Worm (Caenorhabditis elegans) whole organism, L4 larva: ENCODE measurements around the gene krr-1.

Experiments used
- Y48G9A.11 ChIP-seq: fragments of 200-800 bp; sonication (Bioruptor generic); IDR thresholded peaks from 2 replicates; pipeline ENCODE4 v1.3.6; 2022; ENCODE audit warnings: missing genetic modification reagents, missing genetic modification characterization, missing compliant biosample characterization
- Y5F2A.4 ChIP-seq: fragments of 200-800 bp; sonication (Bioruptor generic); optimal IDR thresholded peaks from 2 replicates; lab custom pipeline; 2018; ENCODE audit warnings: mild to moderate bottlenecking, missing genetic modification characterization, missing compliant biosample characterization
- Y75B8A.6 ChIP-seq: fragments of 200-800 bp; sonication (Bioruptor generic); IDR thresholded peaks from 2 replicates; pipeline ENCODE4 v1.3.6; 2022; ENCODE audit warnings: missing genetic modification reagents, missing genetic modification characterization, missing compliant biosample characterization
- ZK337.2 ChIP-seq: fragments of 200-800 bp; sonication (Bioruptor generic); IDR thresholded peaks from 2 replicates; pipeline ENCODE4 v1.3.6; 2022; ENCODE audit warnings: missing genetic modification reagents, missing genetic modification characterization, missing compliant biosample characterization
- aha-1 ChIP-seq: fragments of 150-350 bp; peaks from one replicate; lab custom pipeline; 2014; ENCODE audit warnings: missing biosample characterization, missing genetic modification characterization
- aly-2 ChIP-seq: sonication (generic microtip); optimal IDR thresholded peaks from 2 replicates; lab custom pipeline; 2018; ENCODE audit warnings: missing biosample characterization, missing genetic modification characterization
- attf-4 ChIP-seq: sonication (generic microtip); optimal IDR thresholded peaks from 3 replicates; lab custom pipeline; 2017; ENCODE audit warnings: missing biosample characterization, missing genetic modification characterization
- ceh-82 ChIP-seq: sonication (generic microtip); optimal IDR thresholded peaks from 2 replicates; lab custom pipeline; 2017; ENCODE audit warnings: missing biosample characterization, missing genetic modification characterization
- ces-1 ChIP-seq: fragments of 150-350 bp; sonication (generic microtip); optimal IDR thresholded peaks from 4 replicates; lab custom pipeline; 2014; ENCODE audit warnings: missing biosample characterization, missing genetic modification reagents, missing genetic modification characterization
- cey-2 ChIP-seq: sonication (generic microtip); optimal IDR thresholded peaks from 3 replicates; lab custom pipeline; 2017; ENCODE audit warnings: missing genetic modification characterization, mild to moderate bottlenecking, missing compliant biosample characterization, antibody characterized with exemption, borderline replicate concordance; ENCODE audit not compliant: insufficient read depth
- dmd-9 ChIP-seq: fragments of 200-800 bp; sonication (Bioruptor generic); IDR thresholded peaks from 2 replicates; pipeline ENCODE4 v1.3.6; 2022; ENCODE audit warnings: missing genetic modification reagents, missing genetic modification characterization, missing compliant biosample characterization
- egl-27 ChIP-seq: sonication (generic microtip); optimal IDR thresholded peaks from 3 replicates; lab custom pipeline; 2017; ENCODE audit warnings: missing biosample characterization, missing genetic modification reagents, missing genetic modification characterization
- fkh-10 ChIP-seq: fragments of 150-350 bp; optimal IDR thresholded peaks from 2 replicates; lab custom pipeline; 2014; ENCODE audit warnings: missing biosample characterization, missing genetic modification reagents, missing genetic modification characterization
- fos-1 ChIP-seq: fragments of 150-350 bp; optimal IDR thresholded peaks from 2 replicates; lab custom pipeline; 2014; ENCODE audit warnings: missing biosample characterization, missing genetic modification characterization
- hif-1 ChIP-seq, 2 experiments: sonication (generic microtip); optimal IDR thresholded peaks; 2 replicates each; lab custom pipeline; 2016 to 2017; ENCODE audit warnings: missing compliant biosample characterization in 2 of 2, missing genetic modification characterization in 2 of 2, missing genetic modification reagents in 2 of 2, missing genotype in 2 of 2, mild to moderate bottlenecking in 1 of 2
- hlh-30 ChIP-seq: sonication (generic microtip); optimal IDR thresholded peaks from 2 replicates; lab custom pipeline; 2017; ENCODE audit warnings: antibody characterized with exemption, mild to moderate bottlenecking, missing genetic modification characterization, missing compliant biosample characterization; ENCODE audit not compliant: insufficient read depth
- jun-1 ChIP-seq: fragments of 150-350 bp; optimal IDR thresholded peaks from 2 replicates; lab custom pipeline; 2014; ENCODE audit warnings: missing biosample characterization, missing genetic modification reagents, missing genetic modification characterization
- mdl-1 ChIP-seq, 2 experiments: fragments of 150-350 bp in 1 of 2; sonication (generic microtip) in 1 of 2; optimal IDR thresholded peaks; 2 replicates each; lab custom pipeline; 2014 to 2017; ENCODE audit warnings: missing biosample characterization in 2 of 2, missing genetic modification characterization in 2 of 2
- mdt-29 ChIP-seq: fragments of 200-800 bp; sonication (Bioruptor generic); IDR thresholded peaks from 2 replicates; pipeline ENCODE4 v1.3.6; 2022; ENCODE audit warnings: missing genetic modification reagents, missing genetic modification characterization, missing compliant biosample characterization
- nhr-10 ChIP-seq: fragments of 150-350 bp; optimal IDR thresholded peaks from 2 replicates; lab custom pipeline; 2014; ENCODE audit warnings: missing biosample characterization, missing genetic modification characterization
- nhr-102 ChIP-seq: sonication (generic microtip); optimal IDR thresholded peaks from 2 replicates; lab custom pipeline; 2016; ENCODE audit warnings: mild to moderate bottlenecking, missing genetic modification characterization, moderate library complexity, missing compliant biosample characterization
- nhr-25 ChIP-seq: sonication (generic microtip); optimal IDR thresholded peaks from 2 replicates; lab custom pipeline; 2017; ENCODE audit warnings: missing genetic modification characterization, mild to moderate bottlenecking, missing compliant biosample characterization, antibody characterized with exemption, moderate library complexity, borderline replicate concordance; ENCODE audit not compliant: insufficient read depth
- nhr-28 ChIP-seq: fragments of 150-350 bp; optimal IDR thresholded peaks from 2 replicates; lab custom pipeline; 2014; ENCODE audit warnings: missing biosample characterization, missing genetic modification characterization
- nhr-48 ChIP-seq: sonication (generic microtip); optimal IDR thresholded peaks from 2 replicates; lab custom pipeline; 2016; ENCODE audit warnings: mild to moderate bottlenecking, missing genetic modification characterization, missing compliant biosample characterization
- php-3 ChIP-seq: fragments of 200-800 bp; sonication (Bioruptor generic); IDR thresholded peaks from 2 replicates; pipeline ENCODE4 v1.3.6; 2022; ENCODE audit warnings: missing genetic modification reagents, missing genetic modification characterization, missing compliant biosample characterization
- rbr-2 ChIP-seq: sonication (generic microtip); optimal IDR thresholded peaks from 2 replicates; lab custom pipeline; 2016; ENCODE audit warnings: missing genotype, missing genetic modification characterization, missing compliant biosample characterization
- spr-1 ChIP-seq: sonication (generic microtip); optimal IDR thresholded peaks from 2 replicates; lab custom pipeline; 2016; ENCODE audit warnings: mild to moderate bottlenecking, missing genetic modification characterization, missing compliant biosample characterization
- spr-3 ChIP-seq: fragments of 200-800 bp; sonication (Bioruptor generic); optimal IDR thresholded peaks from 2 replicates; lab custom pipeline; 2018; ENCODE audit warnings: mild to moderate bottlenecking, missing genetic modification characterization, missing compliant biosample characterization
- unc-62 ChIP-seq, 3 experiments: fragments of 150-350 bp in 1 of 3; sonication (generic microtip); optimal IDR thresholded peaks in 2 of 3; peaks in 1 of 3; 1 replicate in 1 of 3; 2 replicates in 2 of 3; lab custom pipeline; 2014 to 2017; ENCODE audit warnings: missing biosample characterization in 3 of 3, missing genetic modification characterization in 3 of 3, missing genetic modification reagents in 3 of 3, missing genotype in 1 of 3
- zag-1 ChIP-seq: fragments of 150-350 bp; optimal IDR thresholded peaks from 2 replicates; lab custom pipeline; 2014; ENCODE audit warnings: missing biosample characterization, missing genetic modification characterization
- zfp-2 ChIP-seq: sonication (generic microtip); optimal IDR thresholded peaks from 2 replicates; lab custom pipeline; 2016; ENCODE audit warnings: mild to moderate bottlenecking, missing genetic modification characterization, missing compliant biosample characterization

Gene krr-1

DNA sequence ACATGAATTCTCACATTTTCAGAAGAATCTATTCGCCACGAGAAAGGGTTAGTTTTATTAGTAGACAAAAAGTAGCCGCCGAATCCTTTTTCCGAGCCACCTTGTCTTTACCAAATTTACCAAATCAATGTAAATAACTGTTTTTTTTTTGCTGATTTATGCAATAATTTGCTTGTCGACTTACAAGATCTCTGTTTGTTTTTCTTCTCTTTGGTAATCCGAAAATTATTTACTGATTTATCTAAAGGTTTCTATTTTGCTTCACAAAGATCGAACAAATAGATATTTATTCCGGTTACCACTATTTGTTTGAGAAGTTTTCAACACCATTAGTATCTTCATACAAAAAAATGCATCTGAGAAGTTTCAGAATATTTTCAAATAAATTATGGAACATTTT is 35.0 kb downstream of the krr-1 start, which contains the start of gene C13A2.7:
Gene C13A2.7 (plus strand): TSS at position 301 of the 400 bp plus-strand sequence.
- TF ChIP-seq ces-1 (GFP tag; lab: Kevin White, UChicago) (no peak), ceh-82 (tag; lab: Kevin White, UChicago) (no peak)

- no peak for TF ChIP-seq zfp-2
- no peak for TF ChIP-seq Y48G9A.11 (GFP tag; lab: Robert Waterston, UW)
- no peak for TF ChIP-seq fos-1 (tag; lab: Kevin White, UChicago)
- TF ChIP-seq Y75B8A.6 (GFP tag; lab: Robert Waterston, UW), result no peak
- no peak for TF ChIP-seq mdt-29 (GFP tag; lab: Robert Waterston, UW)
- no peak for TF ChIP-seq php-3
- TF ChIP-seq unc-62 (GFP tag; optimal IDR thresholded peaks at IDR 0.05 in 1 of 2; lab: Kevin White, UChicago), result no peak
- no peak for TF ChIP-seq unc-62 (tag; optimal IDR thresholded peaks at IDR 0.05; lab: Kevin White, UChicago)
- TF ChIP-seq attf-4 (tag; lab: Kevin White, UChicago), result no peak
- no peak for TF ChIP-seq ces-1 (GFP tag; lab: Kevin White, UChicago)
- TF ChIP-seq nhr-25 (tag; lab: Kevin White, UChicago), result no peak
- TF ChIP-seq hlh-30, result no peak
- TF ChIP-seq, all 104 proteins: peak for 0
Observed at ce11 chrV:7269399-7269798, 38.4 kb downstream of the krr-1 start, which contains the start of gene C13A2.6. Gene C13A2.6 (plus strand): TSS chrV:7269699.

ce11 chrV:7274992-7275391 is 44.0 kb downstream of the krr-1 start, which contains the start of gene C13A2.10:
Gene C13A2.10 (minus strand): TSS chrV:7275092.
- TF ChIP-seq nhr-10 (tag; lab: Kevin White, UChicago), result no peak
- no peak for TF ChIP-seq ceh-82 (tag; lab: Kevin White, UChicago)
- TF ChIP-seq fkh-10 (GFP tag; lab: Kevin White, UChicago), result no peak
- no peak for TF ChIP-seq spr-1
- no peak for TF ChIP-seq spr-3 (GFP tag; lab: Kevin White, UChicago)

ce11 chrV:7275491-7275890 is 44.5 kb downstream of the krr-1 start, which contains the start of gene C13A2.5:
Gene C13A2.5 (plus strand): TSS chrV:7275791.
- TF ChIP-seq jun-1 (tag; lab: Kevin White, UChicago) (no peak), hif-1 (tag; optimal IDR thresholded peaks at IDR 0.05; lab: Kevin White, UChicago) (no peak), spr-1 (no peak), egl-27 (no peak), spr-3 (GFP tag; lab: Kevin White, UChicago) (no peak), nhr-28 (tag; lab: Kevin White, UChicago) (no peak), nhr-48 (tag; lab: Kevin White, UChicago) (no peak), aha-1 (tag; lab: Kevin White, UChicago) (no peak), hlh-30 (no peak), aly-2 (tag; lab: Kevin White, UChicago) (no peak), cey-2 (tag; lab: Kevin White, UChicago) (no peak), zag-1 (tag; lab: Kevin White, UChicago) (no peak), nhr-25 (tag; lab: Kevin White, UChicago) (no peak), unc-62 (GFP tag; optimal IDR thresholded peaks at IDR 0.05 in 1 of 2; lab: Kevin White, UChicago) (no peak), unc-62 (tag; optimal IDR thresholded peaks at IDR 0.05; lab: Kevin White, UChicago) (no peak), rbr-2 (no peak), mdl-1 (tag; optimal IDR thresholded peaks at IDR 0.05; lab: Kevin White, UChicago) (no peak), nhr-102 (tag; lab: Kevin White, UChicago) (no peak), nhr-10 (tag; lab: Kevin White, UChicago) (no peak), mdt-29 (GFP tag; lab: Robert Waterston, UW) (no peak), attf-4 (tag; lab: Kevin White, UChicago) (no peak)

DNA sequence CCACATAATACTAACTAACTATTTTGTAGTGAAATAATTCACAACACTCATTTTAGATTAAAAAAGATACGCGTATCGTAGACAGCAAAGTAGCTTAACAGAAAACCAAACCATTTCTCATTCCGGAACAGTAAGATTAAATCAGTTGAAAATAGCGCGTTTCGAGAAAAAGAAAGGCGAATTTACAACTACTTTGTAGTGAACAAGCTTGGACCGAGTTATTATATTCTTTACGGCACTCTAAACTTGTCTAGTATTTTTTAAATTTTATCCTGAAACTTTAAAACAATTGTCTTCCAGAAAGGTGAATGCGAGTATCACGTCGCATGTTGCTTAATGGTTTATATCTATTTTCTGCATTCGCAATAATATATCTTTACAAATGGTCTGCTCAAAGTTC is 48.1 kb downstream of the krr-1 start, which contains the start of gene C13A2.4:
Gene C13A2.4 (plus strand): TSS at position 301 of the 400 bp plus-strand sequence.
- TF ChIP-seq ZK337.2 (no peak), Y5F2A.4 (GFP tag; lab: Kevin White, UChicago) (no peak), dmd-9 (no peak)
